Fruit fly (Drosophila melanogaster): Measurements from ENCODE around the gene MCU.

DNA sequence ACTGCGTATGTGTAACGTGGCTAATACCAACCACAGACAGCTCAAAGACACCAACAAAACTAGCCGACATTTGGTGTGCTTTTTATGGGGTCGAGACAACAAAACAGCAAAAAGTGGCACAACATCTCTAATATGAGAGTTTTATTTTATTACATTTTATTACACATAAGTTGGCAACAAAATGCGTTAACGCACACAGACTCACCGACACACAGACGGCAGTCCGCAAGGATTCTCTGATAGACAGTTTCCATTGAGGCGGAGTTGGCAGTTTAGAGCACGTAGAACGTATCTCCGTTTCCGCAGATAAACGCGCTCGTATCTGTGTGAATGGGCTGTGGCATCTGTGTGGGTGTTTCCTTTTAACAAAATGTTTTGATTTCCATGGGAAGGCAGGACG, 42.5 kb upstream of the MCU start:
- TF ChIP-seq CG8159 (tag; optimal IDR thresholded peaks at IDR 0.05), result no peak
- no peak for TF ChIP-seq CG15710 (tag; optimal IDR thresholded peaks at IDR 0.05)
- no peak for TF ChIP-seq Ets98B (GFP tag; IDR thresholded peaks at IDR 0.05)
- TF ChIP-seq Pif1B (GFP tag; optimal IDR thresholded peaks at IDR 0.05), result no peak
- no peak for TF ChIP-seq CG34367 (tag; optimal IDR thresholded peaks at IDR 0.05)
- TF ChIP-seq CG13204 (GFP tag; optimal IDR thresholded peaks at IDR 0.05), result no peak
- no peak for TF ChIP-seq CG17806 (tag; optimal IDR thresholded peaks at IDR 0.05)
- no peak for TF ChIP-seq fd96Ca (GFP tag; IDR thresholded peaks at IDR 0.05)
- no peak for TF ChIP-seq CG10348 (GFP tag; IDR thresholded peaks at IDR 0.05)
- TF ChIP-seq CG14655 (GFP tag; optimal IDR thresholded peaks at IDR 0.05), result no peak
- no peak for TF ChIP-seq rn (GFP tag; IDR thresholded peaks at IDR 0.05)
- no peak for TF ChIP-seq Snoo (tag; optimal IDR thresholded peaks at IDR 0.05)
- TF ChIP-seq CG8301 (tag; optimal IDR thresholded peaks at IDR 0.05), result no peak

Measured in whole organism, pupa.